Fruit fly (Drosophila melanogaster) whole organism, embryonic: Measurements from ENCODE around the gene sol.

Experiments
- Abd-B ChIP-seq: fragments of 200-800 bp; sonication (Bioruptor generic); optimal IDR thresholded peaks from 2 replicates; lab custom pipeline; 2018; ENCODE audit warnings: missing biosample characterization, mild to moderate bottlenecking, missing genetic modification characterization, moderate library complexity
- Atf3 ChIP-seq: fragments of 200-800 bp; sonication (Bioruptor generic); optimal IDR thresholded peaks from 3 replicates; lab custom pipeline; 2016; ENCODE audit warnings: missing biosample characterization, missing genetic modification characterization
- Awh ChIP-seq: fragments of 200-800 bp; sonication (Bioruptor generic); IDR thresholded peaks from 2 replicates; pipeline ENCODE4, ENCODE4 v1.3.6; 2022; ENCODE audit warnings: missing biosample characterization, missing genetic modification characterization
- CG10431 ChIP-seq: fragments of 200-800 bp; sonication (Bioruptor generic); optimal IDR thresholded peaks from 3 replicates; lab custom pipeline; 2018; ENCODE audit warnings: missing biosample characterization, mild to moderate bottlenecking, missing genetic modification characterization
- CG10462 ChIP-seq: fragments of 200-800 bp; sonication (Bioruptor generic); optimal IDR thresholded peaks from 2 replicates; lab custom pipeline; 2016; ENCODE audit warnings: missing biosample characterization, missing genetic modification characterization
- CG17361 ChIP-seq: fragments of 200-800 bp; sonication (Bioruptor generic); IDR thresholded peaks from 3 replicates; pipeline ENCODE4 v1.3.6; 2022; ENCODE audit warnings: missing biosample characterization, missing genetic modification characterization
- CG18599 ChIP-seq: fragments of 200-800 bp; sonication (Bioruptor generic); optimal IDR thresholded peaks from 3 replicates; lab custom pipeline; 2017; ENCODE audit warnings: missing biosample characterization, missing genetic modification characterization, mild to moderate bottlenecking, moderate library complexity, missing genetic modification reagents
- CG2889 ChIP-seq: fragments of 200-800 bp; sonication (Bioruptor generic); IDR thresholded peaks from 3 replicates; pipeline ENCODE4 v1.3.6; 2022; ENCODE audit warnings: missing biosample characterization, missing genetic modification characterization
- CG30431 ChIP-seq: fragments of 200-800 bp; sonication (Bioruptor generic); optimal IDR thresholded peaks from 2 replicates; lab custom pipeline; 2017; ENCODE audit warnings: missing biosample characterization, missing genetic modification characterization
- CG31224 ChIP-seq: fragments of 200-800 bp; sonication (Bioruptor generic); IDR thresholded peaks from 2 replicates; pipeline ENCODE4 v1.3.6; 2022; ENCODE audit warnings: missing biosample characterization, missing genetic modification characterization
- CG32532 ChIP-seq: fragments of 200-800 bp; sonication (Bioruptor generic); IDR thresholded peaks from 2 replicates; pipeline ENCODE4 v1.3.6; 2022; ENCODE audit warnings: missing biosample characterization, missing genetic modification characterization
- CG4617 ChIP-seq: fragments of 200-800 bp; sonication (Bioruptor generic); optimal IDR thresholded peaks from 3 replicates; lab custom pipeline; 2016; ENCODE audit warnings: missing biosample characterization, missing genetic modification characterization, borderline replicate concordance
- CG4707 ChIP-seq: fragments of 200-800 bp; sonication (Bioruptor generic); optimal IDR thresholded peaks from 2 replicates; lab custom pipeline; 2018; ENCODE audit warnings: missing biosample characterization, mild to moderate bottlenecking, missing genetic modification characterization, moderate library complexity
- CG6272 ChIP-seq: fragments of 200-800 bp; sonication (Bioruptor generic); IDR thresholded peaks from 2 replicates; pipeline ENCODE4 v1.3.6; 2022; ENCODE audit warnings: missing biosample characterization, missing genetic modification characterization
- CG9437 ChIP-seq: fragments of 200-800 bp; sonication (Bioruptor generic); optimal IDR thresholded peaks from 2 replicates; lab custom pipeline; 2018; ENCODE audit warnings: missing biosample characterization, mild to moderate bottlenecking, missing genetic modification characterization
- CG9609 ChIP-seq: fragments of 200-800 bp; sonication (Bioruptor generic); optimal IDR thresholded peaks from 3 replicates; lab custom pipeline; 2016; ENCODE audit warnings: missing biosample characterization, missing genetic modification characterization
- Chrac-16 ChIP-seq: fragments of 200-800 bp; sonication (Bioruptor generic); optimal IDR thresholded peaks from 3 replicates; lab custom pipeline; 2016; ENCODE audit warnings: missing biosample characterization, missing genetic modification characterization
- Dip3 ChIP-seq: fragments of 200-800 bp; sonication (Bioruptor generic); optimal IDR thresholded peaks from 3 replicates; lab custom pipeline; 2016; ENCODE audit warnings: missing biosample characterization, missing genetic modification characterization
- Elba2 ChIP-seq: fragments of 200-800 bp; sonication (Bioruptor generic); optimal IDR thresholded peaks from 3 replicates; lab custom pipeline; 2016; ENCODE audit warnings: missing biosample characterization, missing genetic modification characterization
- Ets97D ChIP-seq: fragments of 200-800 bp; sonication (Bioruptor generic); optimal IDR thresholded peaks from 3 replicates; lab custom pipeline; 2016; ENCODE audit warnings: missing biosample characterization, missing genetic modification characterization
- Fer2 ChIP-seq: fragments of 200-800 bp; sonication (Bioruptor generic); optimal IDR thresholded peaks from 2 replicates; lab custom pipeline; 2018; ENCODE audit warnings: missing biosample characterization, mild to moderate bottlenecking, missing genetic modification characterization, moderate library complexity
- H2.0 ChIP-seq: fragments of 200-800 bp; sonication (Bioruptor generic); IDR thresholded peaks from 2 replicates; pipeline ENCODE4 v1.3.6; 2022; ENCODE audit warnings: missing biosample characterization, missing genetic modification characterization
- Hand ChIP-seq: fragments of 200-800 bp; sonication (Bioruptor generic); optimal IDR thresholded peaks from 2 replicates; lab custom pipeline; 2017; ENCODE audit warnings: mild to moderate bottlenecking, missing biosample characterization, missing genetic modification reagents, missing genetic modification characterization
- MBD-R2 ChIP-seq: fragments of 200-800 bp; sonication (Bioruptor generic); IDR thresholded peaks from 2 replicates; pipeline ENCODE4 v1.3.6; 2022; ENCODE audit warnings: missing biosample characterization, missing genetic modification characterization
- MTF-1 ChIP-seq: fragments of 200-800 bp; sonication (Bioruptor generic); optimal IDR thresholded peaks from 2 replicates; lab custom pipeline; 2018; ENCODE audit warnings: missing biosample characterization, mild to moderate bottlenecking, missing genetic modification characterization, borderline replicate concordance
- NC2β ChIP-seq: fragments of 200-800 bp; sonication (Bioruptor generic); optimal IDR thresholded peaks from 2 replicates; lab custom pipeline; 2016; ENCODE audit warnings: missing biosample characterization, missing genetic modification characterization
- NK7.1 ChIP-seq: fragments of 200-800 bp; sonication (Bioruptor generic); optimal IDR thresholded peaks from 3 replicates; lab custom pipeline; 2016; ENCODE audit warnings: missing biosample characterization, missing genetic modification characterization
- Optix ChIP-seq: fragments of 200-800 bp; sonication (Bioruptor generic); IDR thresholded peaks from 3 replicates; pipeline ENCODE4 v1.3.6; 2022; ENCODE audit warnings: missing biosample characterization, missing genetic modification characterization
- Spps ChIP-seq: fragments of 200-800 bp; sonication (Bioruptor generic); optimal IDR thresholded peaks from 2 replicates; lab custom pipeline; 2018; ENCODE audit warnings: missing biosample characterization, mild to moderate bottlenecking, missing genetic modification characterization
- Sry-δ ChIP-seq: fragments of 200-800 bp; sonication (Bioruptor generic); optimal IDR thresholded peaks from 2 replicates; lab custom pipeline; 2016; ENCODE audit warnings: missing biosample characterization, missing genetic modification characterization
- ab ChIP-seq: fragments of 200-800 bp; sonication (Bioruptor generic); optimal IDR thresholded peaks from 2 replicates; lab custom pipeline; 2016; ENCODE audit warnings: missing biosample characterization, missing genetic modification characterization
- aop ChIP-seq: fragments of 200-800 bp; sonication (Bioruptor generic); IDR thresholded peaks from 2 replicates; pipeline ENCODE4 v1.3.6; 2022; ENCODE audit warnings: missing biosample characterization, missing genetic modification characterization
- ap ChIP-seq: fragments of 200-800 bp; sonication (Bioruptor generic); IDR thresholded peaks from 2 replicates; pipeline ENCODE4 v1.3.6; 2022; ENCODE audit warnings: missing biosample characterization, missing genetic modification characterization
- az2 ChIP-seq: fragments of 200-800 bp; sonication (Bioruptor generic); optimal IDR thresholded peaks from 3 replicates; lab custom pipeline; 2016; ENCODE audit warnings: missing biosample characterization, missing genetic modification characterization
- cad ChIP-seq: fragments of >200 bp; optimal IDR thresholded peaks from 2 replicates; lab custom pipeline; 2017; ENCODE audit warnings: missing biosample characterization, missing genetic modification characterization
- cas ChIP-seq: fragments of 200-800 bp; sonication (Bioruptor generic); IDR thresholded peaks from 2 replicates; pipeline ENCODE4 v1.3.6; 2022; ENCODE audit warnings: missing biosample characterization, missing genetic modification characterization
- crc ChIP-seq: fragments of 200-800 bp; sonication (Bioruptor generic); optimal IDR thresholded peaks from 2 replicates; lab custom pipeline; 2016; ENCODE audit warnings: missing biosample characterization, missing genetic modification characterization
- dati ChIP-seq: fragments of 200-800 bp; sonication (Bioruptor generic); IDR thresholded peaks from 2 replicates; pipeline ENCODE4 v1.3.6; 2022; ENCODE audit warnings: missing biosample characterization, missing genetic modification characterization
- eve ChIP-seq, 2 experiments: fragments of >200 bp; optimal IDR thresholded peaks; 2 replicates each; lab custom pipeline; 2017; ENCODE audit warnings: missing biosample characterization in 2 of 2, missing genetic modification characterization in 2 of 2
- grn ChIP-seq: fragments of 200-800 bp; sonication (Bioruptor generic); optimal IDR thresholded peaks from 3 replicates; lab custom pipeline; 2017; ENCODE audit warnings: missing biosample characterization, missing genetic modification characterization
- lbe ChIP-seq: fragments of 200-800 bp; sonication (Bioruptor generic); optimal IDR thresholded peaks from 2 replicates; lab custom pipeline; 2016; ENCODE audit warnings: missing biosample characterization, mild to moderate bottlenecking, missing genetic modification characterization
- nau ChIP-seq: fragments of 200-800 bp; sonication (Bioruptor generic); optimal IDR thresholded peaks from 3 replicates; lab custom pipeline; 2017; ENCODE audit warnings: missing biosample characterization, mild to moderate bottlenecking, missing genetic modification characterization, missing genetic modification reagents
- nerfin-1 ChIP-seq: fragments of 200-800 bp; sonication (Bioruptor generic); optimal IDR thresholded peaks from 3 replicates; lab custom pipeline; 2019; ENCODE audit warnings: missing biosample characterization, mild to moderate bottlenecking, missing genetic modification characterization, moderate library complexity
- org-1 ChIP-seq: fragments of 200-800 bp; sonication (Bioruptor generic); optimal IDR thresholded peaks from 2 replicates; lab custom pipeline; 2017; ENCODE audit warnings: missing biosample characterization, missing genetic modification characterization
- pfk ChIP-seq: fragments of 200-800 bp; sonication (Bioruptor generic); optimal IDR thresholded peaks from 2 replicates; lab custom pipeline; 2018; ENCODE audit warnings: missing biosample characterization, mild to moderate bottlenecking, missing genetic modification characterization, moderate library complexity
- rib ChIP-seq: fragments of 200-800 bp; sonication (Bioruptor generic); IDR thresholded peaks from 2 replicates; pipeline ENCODE4 v1.3.6; 2022; ENCODE audit warnings: missing biosample characterization, missing genetic modification characterization
- scrt ChIP-seq: fragments of 200-800 bp; sonication (Bioruptor generic); optimal IDR thresholded peaks from 2 replicates; lab custom pipeline; 2018; ENCODE audit warnings: missing biosample characterization, mild to moderate bottlenecking, missing genetic modification characterization, moderate library complexity
- sens ChIP-seq: fragments of 200-800 bp; sonication (Bioruptor generic); peaks from one replicate; lab custom pipeline; 2016; ENCODE audit warnings: missing biosample characterization, missing genetic modification characterization
- seq ChIP-seq: fragments of 200-800 bp; sonication (Bioruptor generic); IDR thresholded peaks from 2 replicates; pipeline ENCODE4 v1.3.6; 2022; ENCODE audit warnings: missing biosample characterization, missing genetic modification characterization
- tll ChIP-seq, 2 experiments: fragments of 200-800 bp in 1 of 2; fragments of >200 bp in 1 of 2; sonication (Bioruptor generic) in 1 of 2; optimal IDR thresholded peaks; 2 replicates each; lab custom pipeline; 2017 to 2019; ENCODE audit warnings: missing biosample characterization in 2 of 2, missing genetic modification characterization in 2 of 2, mild to moderate bottlenecking in 1 of 2, moderate library complexity in 1 of 2
- usp ChIP-seq: fragments of >200 bp; optimal IDR thresholded peaks from 2 replicates; lab custom pipeline; 2017; ENCODE audit warnings: missing biosample characterization, missing genetic modification characterization
- zfh2 ChIP-seq: fragments of 200-800 bp; sonication (Bioruptor generic); optimal IDR thresholded peaks from 2 replicates; lab custom pipeline; 2016; ENCODE audit warnings: missing biosample characterization, missing genetic modification characterization

The sol gene

DNA sequence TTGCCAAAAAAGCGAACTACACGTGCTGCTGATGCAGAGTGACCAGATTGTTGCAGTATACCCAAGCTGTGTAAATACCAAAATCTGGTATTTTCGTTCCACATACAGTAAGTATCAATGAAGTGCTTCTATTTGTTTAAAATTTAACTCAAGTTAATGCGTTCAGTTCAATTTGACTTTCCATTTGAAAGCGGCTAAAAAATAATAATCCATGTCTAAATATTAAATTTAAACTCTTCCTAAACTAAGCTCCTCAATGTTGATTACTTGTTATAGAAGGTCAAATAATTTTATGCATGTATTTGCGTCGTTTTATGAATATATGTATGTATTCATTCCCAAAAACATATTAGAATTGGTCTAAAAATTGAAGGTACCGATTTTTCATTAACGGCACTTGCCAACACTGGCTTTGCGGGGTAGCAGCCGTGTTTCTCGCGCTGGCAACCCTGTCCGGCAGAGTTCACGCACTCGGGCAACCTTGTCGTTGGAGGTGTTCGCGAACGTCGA lies at the start of gene sol, which contains the start of gene peng (continued):
- TF ChIP-seq aop (GFP tag; lab: Robert Waterston, UW) (no peak), CG30431 (peak; percentile 56), nerfin-1 (peak; percentile 45), Elba2 (GFP tag; lab: Kevin White, UChicago) (peak; percentile 15), Optix (GFP tag; lab: Robert Waterston, UW) (no peak), Awh (GFP tag; lab: Robert Waterston, UW) (no peak), MBD-R2 (no peak; the same call in 1 of the 2 replicates), H2.0 (GFP tag; lab: Robert Waterston, UW) (peak; percentile 64), CG9437 (peak; percentile 60), CG6272 (GFP tag; lab: Robert Waterston, UW) (no peak), cad (no peak), CG4617 (GFP tag; lab: Kevin White, UChicago) (peak; percentile 48), usp (no peak), CG17361 (GFP tag; lab: Robert Waterston, UW) (peak; percentile 84; the same call in 2 of the 3 replicates), Abd-B (peak; percentile 72), tll (GFP tag; optimal IDR thresholded peaks at IDR 0.05; lab: Kevin White, UChicago) (no peak), eve (GFP tag; optimal IDR thresholded peaks at IDR 0.05; lab: Kevin White, UChicago) (no peak), ap (GFP tag; lab: Robert Waterston, UW) (no peak), Atf3 (GFP tag; lab: Kevin White, UChicago) (peak; percentile 53), dati (GFP tag; lab: Robert Waterston, UW) (no peak), cas (GFP tag; lab: Robert Waterston, UW) (no peak), nau (GFP tag; lab: Kevin White, UChicago) (no peak), CG31224 (no peak; the same call in 1 of the 2 replicates), Dip3 (GFP tag; lab: Kevin White, UChicago) (peak; percentile 76), CG2889 (GFP tag; lab: Robert Waterston, UW) (peak; percentile 65; the same call in 1 of the 3 replicates), CG10431 (GFP tag; lab: Kevin White, UChicago) (peak; percentile 21), CG18599 (GFP tag; lab: Kevin White, UChicago) (peak; percentile 71), Ets97D (GFP tag; lab: Kevin White, UChicago) (peak; percentile 66), rib (GFP tag; lab: Robert Waterston, UW) (peak; percentile 42; the same call in 1 of the 2 replicates), Spps (tag; lab: Kevin White, UChicago) (no peak), Hand (GFP tag; lab: Kevin White, UChicago) (peak; percentile 52), CG4707 (GFP tag; lab: Kevin White, UChicago) (no peak), CG32532 (GFP tag; lab: Robert Waterston, UW) (peak; percentile 62), zfh2 (GFP tag; lab: Kevin White, UChicago) (peak; percentile 78), crc (GFP tag; lab: Kevin White, UChicago) (peak; percentile 45), org-1 (GFP tag; lab: Kevin White, UChicago) (peak; percentile 59), seq (GFP tag; lab: Robert Waterston, UW) (peak; percentile 53), Fer2 (tag; lab: Kevin White, UChicago) (peak; percentile 49), sens (peak; percentile 96), Sry-δ (peak; percentile 53), NC2β (peak; percentile 51), NK7.1 (GFP tag; lab: Kevin White, UChicago) (peak; percentile 32), ab (GFP tag; lab: Kevin White, UChicago) (peak; percentile 15), grn (GFP tag; lab: Kevin White, UChicago) (no peak), Chrac-16 (peak; percentile 80), scrt (GFP tag; lab: Kevin White, UChicago) (peak; percentile 27), CG10462 (peak; percentile 79), az2 (peak; percentile 74), lbe (peak; percentile 31), pfk (GFP tag; lab: Kevin White, UChicago) (no peak), CG9609 (GFP tag; lab: Kevin White, UChicago) (peak; percentile 57), MTF-1 (GFP tag; lab: Kevin White, UChicago) (no peak)
